Worm (Caenorhabditis elegans): Measurements from ENCODE around the gene srbc-29.

The srbc-29 gene

DNA sequence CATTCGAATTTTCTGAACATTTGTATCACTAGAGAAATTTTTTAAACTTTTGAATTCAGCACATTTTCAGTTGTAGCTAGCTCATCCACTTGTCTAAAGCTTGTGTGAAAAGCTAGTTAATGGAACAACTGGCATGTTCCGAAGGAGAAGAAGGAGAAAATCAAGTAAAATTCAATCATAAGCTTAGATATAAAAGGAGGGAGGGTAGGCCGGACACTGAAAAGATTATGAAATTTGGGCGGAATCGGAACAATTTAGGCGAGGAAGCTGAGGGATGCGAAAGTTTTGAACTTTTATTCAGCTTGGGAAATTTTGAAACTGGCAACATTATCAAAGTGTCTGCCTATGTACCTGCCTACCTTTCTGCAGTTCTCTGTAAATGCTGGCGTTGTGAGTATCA, 18.2 kb downstream of the srbc-29 start:
- TF ChIP-seq ces-1 (GFP tag; optimal IDR thresholded peaks at IDR 0.05): peak; percentile 94
- no peak for TF ChIP-seq elt-1 (tag; optimal IDR thresholded peaks at IDR 0.05; ENCODE audit: borderline replicate concordance, insufficient read depth)
- TF ChIP-seq nhr-2 (tag; optimal IDR thresholded peaks at IDR 0.05): no peak

DNA sequence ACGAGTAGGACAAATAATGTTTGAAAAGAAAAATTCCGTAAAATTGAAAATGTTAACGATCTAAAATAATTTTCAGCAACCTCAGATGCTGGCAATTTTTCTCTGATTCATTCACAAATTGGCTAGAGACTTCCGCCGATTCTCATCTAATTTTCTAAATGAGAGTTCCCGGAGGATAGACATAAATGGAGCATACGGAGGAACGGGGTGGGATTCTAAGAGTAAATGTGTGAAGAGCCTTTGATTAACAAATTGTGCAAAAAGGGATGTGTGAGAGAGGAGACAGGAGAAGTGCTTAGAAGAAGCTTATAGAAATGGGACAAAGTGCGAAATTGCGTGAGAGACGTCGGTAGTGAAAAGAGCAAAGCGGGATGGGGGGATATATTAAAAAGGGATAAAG, 19.0 kb downstream of the srbc-29 start:
- peak; percentile 92 for TF ChIP-seq ces-1 (GFP tag; optimal IDR thresholded peaks at IDR 0.05)
- TF ChIP-seq sptf-1 (tag; optimal IDR thresholded peaks at IDR 0.05): no peak

DNA sequence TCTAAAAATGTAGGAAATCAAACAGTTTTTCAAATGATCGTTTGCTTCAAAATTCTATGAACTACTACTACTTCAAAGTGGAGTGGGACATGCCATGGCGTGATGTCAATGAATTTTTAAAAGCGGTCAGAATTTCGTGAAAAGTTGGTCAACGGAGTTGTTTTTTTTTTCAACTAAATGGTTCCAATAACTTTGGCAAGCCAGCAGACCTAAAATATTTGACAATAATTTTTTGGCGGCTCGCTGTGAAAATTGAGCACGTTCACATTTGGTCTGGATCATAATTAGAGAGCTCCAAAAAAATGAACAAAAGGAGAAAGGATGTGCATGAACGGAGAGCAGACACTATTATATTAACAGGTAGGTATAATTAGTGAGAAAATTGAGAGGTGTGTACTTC, 20.3 kb downstream of the srbc-29 start:
- TF ChIP-seq snpc-4 (tag; optimal IDR thresholded peaks at IDR 0.05) (no peak), sptf-1 (tag; optimal IDR thresholded peaks at IDR 0.05) (peak; percentile 7)

DNA sequence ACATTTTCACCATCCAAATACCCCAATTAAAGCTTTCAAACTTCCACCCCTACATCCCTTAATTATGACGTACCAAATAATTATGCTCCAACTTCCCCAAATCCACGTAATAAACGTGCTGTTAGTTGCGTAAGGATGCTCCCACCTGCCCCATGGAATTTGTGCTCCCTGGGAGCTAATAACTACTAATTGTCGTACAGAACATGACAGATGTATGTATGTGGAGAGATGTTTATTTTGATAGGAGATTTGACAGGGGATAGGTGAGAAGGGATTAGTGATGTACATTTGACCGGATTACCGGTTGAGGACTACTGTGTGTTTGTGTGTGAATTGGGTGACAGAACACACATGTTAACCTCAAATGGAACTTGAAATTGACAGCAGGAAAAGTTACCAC, 20.9 kb downstream of the srbc-29 start:
- TF ChIP-seq ces-1 (GFP tag; optimal IDR thresholded peaks at IDR 0.05) (no peak), sem-2 (GFP tag; optimal IDR thresholded peaks at IDR 0.05) (no peak), blmp-1 (tag; optimal IDR thresholded peaks at IDR 0.05) (no peak), snpc-4 (tag; optimal IDR thresholded peaks at IDR 0.05) (no peak), nhr-76 (tag; optimal IDR thresholded peaks at IDR 0.05) (no peak), ztf-11 (tag; optimal IDR thresholded peaks at IDR 0.05) (no peak), nhr-28 (tag; optimal IDR thresholded peaks at IDR 0.05) (no peak), pha-4 (tag; optimal IDR thresholded peaks at IDR 0.05) (no peak), flh-1 (GFP tag; optimal IDR thresholded peaks at IDR 0.05) (no peak), lin-32 (GFP tag; optimal IDR thresholded peaks at IDR 0.05) (no peak), nhr-237 (tag; optimal IDR thresholded peaks at IDR 0.05) (no peak), ham-2 (GFP tag; optimal IDR thresholded peaks at IDR 0.05) (no peak), bed-3 (GFP tag; optimal IDR thresholded peaks at IDR 0.05) (no peak), mab-5 (tag; optimal IDR thresholded peaks at IDR 0.05) (no peak), unc-120 (tag; optimal IDR thresholded peaks at IDR 0.05; ENCODE audit: poor library complexity, severe bottlenecking) (no peak), ceh-83 (GFP tag; optimal IDR thresholded peaks at IDR 0.05) (no peak), nhr-2 (tag; optimal IDR thresholded peaks at IDR 0.05) (peak; percentile 92), nhr-12 (tag; optimal IDR thresholded peaks at IDR 0.05) (no peak), tbx-8 (GFP tag; optimal IDR thresholded peaks at IDR 0.05) (no peak), cnd-1 (tag; optimal IDR thresholded peaks at IDR 0.05) (peak; percentile 65), sptf-1 (tag; optimal IDR thresholded peaks at IDR 0.05) (peak; percentile 58), M03D4.4 (tag; optimal IDR thresholded peaks at IDR 0.05) (no peak), ceh-43 (GFP tag; optimal IDR thresholded peaks at IDR 0.05) (peak; percentile 43), zip-8 (tag; optimal IDR thresholded peaks at IDR 0.05) (peak; percentile 62), lin-13 (tag; optimal IDR thresholded peaks at IDR 0.05) (no peak), hlh-1 (tag; optimal IDR thresholded peaks at IDR 0.05) (no peak), elt-3 (tag; optimal IDR thresholded peaks at IDR 0.05) (no peak), lsy-2 (tag; optimal IDR thresholded peaks at IDR 0.05) (no peak), unc-62 (GFP tag; optimal IDR thresholded peaks at IDR 0.05) (no peak), mls-2 (tag; optimal IDR thresholded peaks at IDR 0.05) (no peak), mep-1 (tag; optimal IDR thresholded peaks at IDR 0.05) (no peak), ceh-39 (tag; optimal IDR thresholded peaks at IDR 0.05) (no peak)

DNA sequence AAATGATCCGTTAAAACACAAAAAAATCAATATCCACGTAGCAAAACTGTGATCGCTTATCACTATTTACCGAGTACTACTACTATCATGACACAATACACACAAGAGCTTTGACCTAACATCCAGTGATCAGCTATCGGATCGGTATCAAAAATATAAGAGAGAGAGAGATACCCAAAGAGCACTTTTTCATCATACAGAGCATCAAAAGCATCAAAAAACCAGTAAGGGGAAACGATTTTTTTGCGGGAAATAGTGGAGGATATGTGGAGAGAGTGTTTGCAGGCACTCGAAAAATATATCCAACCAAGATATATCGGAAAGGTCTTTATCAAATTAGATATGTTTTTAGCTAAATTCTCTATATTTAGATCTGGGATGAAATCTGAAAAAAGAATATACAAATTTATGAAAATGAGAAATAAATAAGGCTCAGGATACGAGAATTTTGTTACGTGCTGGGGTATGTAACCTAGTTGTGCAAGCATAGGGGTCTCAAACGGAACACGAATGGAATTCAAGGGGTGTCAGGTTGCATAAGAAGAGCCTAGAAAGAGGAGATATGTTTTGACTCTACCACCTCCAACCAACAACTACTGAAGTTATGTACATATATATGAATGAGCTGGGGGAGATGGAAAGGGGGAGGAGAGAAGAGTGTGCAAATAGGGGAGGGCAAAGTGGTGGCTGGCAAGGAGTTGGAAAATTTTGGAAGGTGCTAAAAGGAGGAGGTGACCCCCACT, 25.4 kb downstream of the srbc-29 start:
- TF ChIP-seq mls-2 (tag; optimal IDR thresholded peaks at IDR 0.05) (peak; percentile 22), unc-39 (tag; optimal IDR thresholded peaks at IDR 0.05) (no peak), pha-4 (tag; optimal IDR thresholded peaks at IDR 0.05) (no peak), sptf-1 (tag; optimal IDR thresholded peaks at IDR 0.05) (no peak), hlh-1 (tag; optimal IDR thresholded peaks at IDR 0.05) (no peak), mab-5 (tag; optimal IDR thresholded peaks at IDR 0.05) (no peak), elt-1 (tag; optimal IDR thresholded peaks at IDR 0.05; ENCODE audit: borderline replicate concordance, insufficient read depth) (no peak), unc-120 (tag; optimal IDR thresholded peaks at IDR 0.05; ENCODE audit: poor library complexity, severe bottlenecking) (no peak), mep-1 (tag; optimal IDR thresholded peaks at IDR 0.05) (no peak), lin-32 (GFP tag; optimal IDR thresholded peaks at IDR 0.05) (no peak), M03D4.4 (tag; optimal IDR thresholded peaks at IDR 0.05) (peak; percentile 25), nhr-237 (tag; optimal IDR thresholded peaks at IDR 0.05) (no peak)
